Fruit fly (Drosophila melanogaster) whole organism, wandering third instar larva: ENCODE results near the gene CG32537.

Experiments
- Hr78 ChIP-seq: fragments of >200 bp; optimal IDR thresholded peaks from 2 replicates; lab custom pipeline; 2017; ENCODE audit warnings: missing biosample characterization, missing genetic modification characterization
- Sp1 ChIP-seq: fragments of 200-800 bp; sonication (Bioruptor generic); optimal IDR thresholded peaks from 3 replicates; lab custom pipeline; 2019; ENCODE audit warnings: missing biosample characterization, mild to moderate bottlenecking, missing genetic modification characterization, moderate library complexity
- foxo ChIP-seq, 2 experiments: fragments of 200-800 bp; sonication (Bioruptor generic); optimal IDR thresholded peaks; 2 replicates in 1 of 2; 3 replicates in 1 of 2; lab custom pipeline; 2016 to 2017; ENCODE audit warnings: missing biosample characterization in 2 of 2, missing genetic modification characterization in 2 of 2
- fru ChIP-seq: fragments of 200-800 bp; sonication (Bioruptor generic); optimal IDR thresholded peaks from 3 replicates; lab custom pipeline; 2016; ENCODE audit warnings: missing biosample characterization, mild to moderate bottlenecking, missing genetic modification characterization
- pan ChIP-seq: fragments of >200 bp; optimal IDR thresholded peaks from 2 replicates; lab custom pipeline; 2017
- psq ChIP-seq: fragments of 200-800 bp; sonication (Bioruptor generic); optimal IDR thresholded peaks from 3 replicates; lab custom pipeline; 2017; ENCODE audit warnings: missing biosample characterization, mild to moderate bottlenecking, missing genetic modification characterization, moderate library complexity

Gene CG32537

dm6 chrX:19225304-19225640 is 51.1 kb downstream of the CG32537 start:
- TF ChIP-seq fru (GFP tag; lab: Kevin White, UChicago) (peak; percentile 24), pan (lab: Kevin White, UChicago) (no peak)

- TF ChIP-seq Hr78 = no peak
- peak; percentile 37 for TF ChIP-seq Sp1 (GFP tag; lab: Kevin White, UChicago)
- peak in 1 of 2 experiments; percentile 32 for TF ChIP-seq foxo (GFP tag; optimal IDR thresholded peaks at IDR 0.05; lab: Kevin White, UChicago)
- peak; percentile 47 for TF ChIP-seq psq (GFP tag; lab: Kevin White, UChicago)
Observed at dm6 chrX:19224580-19225303, 51.6 kb downstream of the CG32537 start.
